Worm (Caenorhabditis elegans) whole organism, late embryonic: ENCODE results near the gene C25A8.1.

ENCODE experiments used
- K02D7.2 ChIP-seq: sonication (generic microtip); optimal IDR thresholded peaks from 2 replicates; lab custom pipeline; 2017; ENCODE audit warnings: mild to moderate bottlenecking, missing genetic modification characterization, missing compliant biosample characterization
- T23F11.4 ChIP-seq: fragments of 200-800 bp; sonication (Bioruptor generic); optimal IDR thresholded peaks from 2 replicates; lab custom pipeline; 2018; ENCODE audit warnings: mild to moderate bottlenecking, missing genetic modification characterization, missing compliant biosample characterization
- ceh-19 ChIP-seq: fragments of 200-800 bp; sonication (Bioruptor generic); optimal IDR thresholded peaks from 2 replicates; lab custom pipeline; 2018; ENCODE audit warnings: mild to moderate bottlenecking, missing genetic modification characterization, missing compliant biosample characterization
- ceh-30 ChIP-seq: fragments of 150-350 bp; optimal IDR thresholded peaks from 2 replicates; lab custom pipeline; 2014; ENCODE audit warnings: missing biosample characterization, missing genetic modification characterization
- dve-1 ChIP-seq: sonication (generic microtip); optimal IDR thresholded peaks from 2 replicates; lab custom pipeline; 2017; ENCODE audit warnings: antibody characterized with exemption, mild to moderate bottlenecking, missing genetic modification characterization, missing compliant biosample characterization
- fkh-10 ChIP-seq: fragments of 150-350 bp; optimal IDR thresholded peaks from 2 replicates; lab custom pipeline; 2014; ENCODE audit warnings: missing biosample characterization, missing genetic modification reagents, missing genetic modification characterization
- fkh-6 ChIP-seq: sonication (generic microtip); optimal IDR thresholded peaks from 2 replicates; lab custom pipeline; 2016; ENCODE audit warnings: missing genetic modification characterization, missing compliant biosample characterization
- hlh-30 ChIP-seq: sonication (generic microtip); optimal IDR thresholded peaks from 2 replicates; lab custom pipeline; 2017; ENCODE audit warnings: antibody characterized with exemption, missing genetic modification characterization, missing compliant biosample characterization; ENCODE audit not compliant: insufficient read depth
- pha-4 ChIP-seq: fragments of 150-350 bp; optimal IDR thresholded peaks from 2 replicates; lab custom pipeline; 2018; ENCODE audit warnings: missing biosample characterization, missing genetic modification reagents, missing genetic modification characterization
- rnt-1 ChIP-seq: sonication (generic microtip); optimal IDR thresholded peaks from 2 replicates; lab custom pipeline; 2016; ENCODE audit warnings: missing genetic modification characterization, missing compliant biosample characterization
- sdc-2 ChIP-seq: sonication (generic microtip); optimal IDR thresholded peaks from 2 replicates; lab custom pipeline; 2016; ENCODE audit warnings: missing genotype, missing genetic modification characterization, missing compliant biosample characterization
- unc-3 ChIP-seq, 2 experiments: fragments of 200-800 bp in 1 of 2; sonication (Bioruptor generic) in 1 of 2; sonication (generic microtip) in 1 of 2; conservative IDR thresholded peaks in 1 of 2; optimal IDR thresholded peaks in 1 of 2; 2 replicates each; pipeline versions ENCODE4 v1.3.6 to Lab custom; 2016 to 2022; ENCODE audit warnings: missing compliant biosample characterization in 2 of 2, missing genetic modification characterization in 2 of 2, missing genetic modification reagents in 1 of 2

DNA sequence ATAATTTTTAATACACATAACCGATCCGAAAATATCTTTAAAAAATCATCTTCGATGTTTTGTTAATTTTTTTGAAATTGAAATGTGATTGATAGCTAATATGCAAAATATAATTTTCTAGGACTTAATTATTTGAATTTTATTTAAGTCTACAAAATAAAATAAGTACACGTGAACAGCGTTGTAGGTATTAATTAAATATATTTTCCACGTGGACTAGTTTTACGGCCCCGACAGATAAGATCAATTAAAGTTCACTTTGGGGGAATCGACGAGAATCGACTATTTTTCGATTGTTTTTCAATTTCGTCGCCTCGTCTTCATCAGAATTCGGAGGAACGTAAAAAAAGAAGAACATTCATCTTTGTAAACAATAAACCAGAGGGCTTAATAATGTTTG, 11.7 kb upstream of the C25A8.1 start, which contains the start of gene C25A8.5:
- no peak for TF ChIP-seq unc-3 (GFP tag; conservative IDR thresholded peaks at IDR 0.05; lab: Robert Waterston, UW)
- no peak for TF ChIP-seq unc-3 (tag; optimal IDR thresholded peaks at IDR 0.05; lab: Kevin White, UChicago)
- TF ChIP-seq T23F11.4 = no peak
- no peak for TF ChIP-seq fkh-10 (GFP tag; lab: Kevin White, UChicago)
- TF ChIP-seq K02D7.2 = no peak
- no peak for TF ChIP-seq ceh-30 (tag; lab: Kevin White, UChicago)
- TF ChIP-seq pha-4 (tag; lab: Kevin White, UChicago) = no peak
- no peak for TF ChIP-seq ceh-19 (GFP tag; lab: Kevin White, UChicago)
- TF ChIP-seq sdc-2 (tag; lab: Kevin White, UChicago) = no peak
- TF ChIP-seq rnt-1 (tag; lab: Kevin White, UChicago) = no peak
- no peak for TF ChIP-seq dve-1 (tag; lab: Kevin White, UChicago)
- TF ChIP-seq fkh-6 = no peak
- TF ChIP-seq hlh-30 (tag; lab: Kevin White, UChicago) = no peak
